Worm (Caenorhabditis elegans) whole organism, L4/young adult: ENCODE results near the gene nstp-9.

Experiments used
- W03F9.2 ChIP-seq: fragments of 150-350 bp; optimal IDR thresholded peaks from 2 replicates; lab custom pipeline; 2014; ENCODE audit warnings: missing biosample characterization, missing genetic modification characterization
- dao-5 ChIP-seq: sonication (generic microtip); optimal IDR thresholded peaks from 2 replicates; lab custom pipeline; 2016; ENCODE audit warnings: missing genotype, missing genetic modification characterization, moderate library complexity, missing compliant biosample characterization
- him-1 ChIP-seq: sonication (generic microtip); optimal IDR thresholded peaks from 2 replicates; lab custom pipeline; 2016; ENCODE audit warnings: missing genotype, missing genetic modification reagents, missing genetic modification characterization, missing compliant biosample characterization

Gene nstp-9

DNA sequence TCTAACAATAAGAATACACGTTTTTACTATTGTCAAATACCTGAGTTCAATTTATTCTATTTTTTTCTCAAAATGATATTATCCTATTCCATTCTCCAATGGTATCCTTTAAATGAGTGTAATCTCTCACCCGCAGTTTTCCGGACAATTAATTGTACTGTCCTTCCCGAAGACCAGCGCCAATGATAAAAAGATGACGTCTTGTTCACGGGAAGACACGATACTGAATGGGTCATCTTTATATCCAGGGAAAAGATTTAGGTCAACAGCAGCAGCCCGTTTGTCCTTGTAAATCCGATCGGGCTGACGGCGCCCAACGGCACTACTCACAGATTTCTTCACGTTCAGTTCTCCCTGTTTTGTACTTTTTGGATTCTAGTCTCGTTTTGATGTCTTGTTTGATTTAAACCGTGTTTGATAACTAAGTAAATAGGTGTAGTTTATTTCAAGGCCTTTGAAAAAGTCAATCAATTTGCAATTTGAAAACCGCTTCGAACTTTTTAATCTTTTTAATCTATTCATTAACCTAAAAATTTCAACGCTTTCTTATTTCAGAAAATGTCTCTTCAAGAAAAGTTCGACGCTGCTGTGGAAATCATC is 16.7 kb downstream of the nstp-9 start, which contains the start of gene acbp-3:
TSS of gene acbp-3 (plus strand) at position 550 of the 600 bp plus-strand sequence.
- TF ChIP-seq dao-5 (no peak), him-1 (no peak), W03F9.2 (tag; lab: Kevin White, UChicago) (no peak)

ce11 chrX:10901766-10902165 is 17.7 kb downstream of the nstp-9 start:
- TF ChIP-seq him-1 (no peak), dao-5 (no peak), W03F9.2 (tag; lab: Kevin White, UChicago) (no peak)

ce11 chrX:10900952-10901351 is 18.6 kb downstream of the nstp-9 start:
- no peak for TF ChIP-seq dao-5
- no peak for TF ChIP-seq him-1
- no peak for TF ChIP-seq W03F9.2 (tag; lab: Kevin White, UChicago)

ce11 chrX:10900079-10900724 is 19.3 kb downstream of the nstp-9 start, which contains the start of gene suca-1:
suca-1 (minus strand) TSS chrX:10900114.
- no peak for TF ChIP-seq W03F9.2 (tag; lab: Kevin White, UChicago)
- TF ChIP-seq him-1 = no peak
- TF ChIP-seq dao-5 = no peak

ce11 chrX:10896498-10896897 is 23.0 kb downstream of the nstp-9 start, which contains the start of gene haly-1:
haly-1 (minus strand) TSS chrX:10896598.
- TF ChIP-seq dao-5 (no peak), W03F9.2 (tag; lab: Kevin White, UChicago) (no peak), him-1 (no peak)

DNA sequence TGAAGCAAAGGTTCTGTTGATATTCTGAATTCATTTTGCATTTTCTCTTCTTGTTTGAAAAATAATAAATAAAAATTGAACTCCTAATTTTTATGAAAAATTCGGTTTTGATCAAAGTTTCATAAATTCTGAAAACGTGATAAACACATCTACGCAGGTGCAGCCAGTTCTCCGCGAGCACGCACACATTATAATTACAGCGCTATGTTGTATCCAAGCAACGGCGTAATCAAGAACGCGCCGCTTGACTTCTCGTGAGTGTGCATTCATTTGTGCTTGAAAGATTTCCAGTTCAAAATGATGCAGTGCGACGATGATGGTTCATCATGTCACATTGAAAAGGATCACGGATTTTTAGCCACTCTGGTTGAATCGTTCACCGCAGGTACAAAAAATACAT is 27.6 kb downstream of the nstp-9 start, which contains the start of gene F47B10.3:
TSS of gene F47B10.3 (plus strand) at position 301 of the 400 bp plus-strand sequence.
- TF ChIP-seq dao-5 (no peak), him-1 (no peak), W03F9.2 (tag; lab: Kevin White, UChicago) (no peak)

- no peak for TF ChIP-seq him-1
- TF ChIP-seq W03F9.2 (tag; lab: Kevin White, UChicago) = no peak
- TF ChIP-seq dao-5 = no peak
Measured at ce11 chrX:10890965-10891364, 28.5 kb downstream of the nstp-9 start, which contains the start of gene F47B10.4. F47B10.4 (plus strand) TSS chrX:10891265.

- no peak for TF ChIP-seq him-1
- TF ChIP-seq W03F9.2 (tag; lab: Kevin White, UChicago) = no peak
- no peak for TF ChIP-seq dao-5
Measured at ce11 chrX:10890456-10890855, 29.1 kb downstream of the nstp-9 start, which contains the start of gene F47B10.5. F47B10.5 (minus strand) TSS chrX:10890556.

ce11 chrX:10888201-10888600 is 31.3 kb downstream of the nstp-9 start, which contains the start of gene F47B10.6:
F47B10.6 (plus strand) TSS chrX:10888501.
- TF ChIP-seq him-1 (no peak), W03F9.2 (tag; lab: Kevin White, UChicago) (no peak), dao-5 (no peak)

ce11 chrX:10885872-10886271 is 33.6 kb downstream of the nstp-9 start, which contains the start of gene T21E8.5:
T21E8.5 (plus strand) TSS chrX:10886172.
- TF ChIP-seq dao-5 (no peak), W03F9.2 (tag; lab: Kevin White, UChicago) (no peak), him-1 (no peak)

DNA sequence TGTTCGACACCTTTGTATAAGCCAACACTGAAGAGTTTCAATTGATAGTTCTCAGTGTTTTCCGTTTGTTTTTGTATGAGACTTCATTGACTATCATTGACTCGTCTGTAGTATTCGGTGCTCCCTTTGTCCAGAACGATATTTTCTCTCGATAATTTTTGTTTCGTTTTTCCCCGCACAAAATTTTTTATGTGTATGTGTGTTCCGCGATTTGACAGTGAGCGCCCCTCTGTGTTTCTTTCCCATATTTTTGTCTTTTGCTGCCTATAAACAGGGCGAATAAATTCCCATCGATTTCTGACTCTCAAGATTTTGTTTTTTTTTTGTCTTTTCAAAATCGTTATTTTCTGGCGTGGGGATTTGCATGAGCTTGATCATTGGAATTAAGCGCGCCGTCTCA is 36.3 kb downstream of the nstp-9 start, which contains the start of gene T21E8.7:
TSS of gene T21E8.7 (plus strand) at position 301 of the 400 bp plus-strand sequence.
- TF ChIP-seq him-1 (no peak), dao-5 (no peak), W03F9.2 (tag; lab: Kevin White, UChicago) (no peak)

ce11 chrX:10881984-10882383 is 37.5 kb downstream of the nstp-9 start, which contains the start of gene T21E8.6:
T21E8.6 (plus strand) TSS chrX:10882284.
- no peak for TF ChIP-seq him-1
- no peak for TF ChIP-seq W03F9.2 (tag; lab: Kevin White, UChicago)
- TF ChIP-seq dao-5 = no peak

DNA sequence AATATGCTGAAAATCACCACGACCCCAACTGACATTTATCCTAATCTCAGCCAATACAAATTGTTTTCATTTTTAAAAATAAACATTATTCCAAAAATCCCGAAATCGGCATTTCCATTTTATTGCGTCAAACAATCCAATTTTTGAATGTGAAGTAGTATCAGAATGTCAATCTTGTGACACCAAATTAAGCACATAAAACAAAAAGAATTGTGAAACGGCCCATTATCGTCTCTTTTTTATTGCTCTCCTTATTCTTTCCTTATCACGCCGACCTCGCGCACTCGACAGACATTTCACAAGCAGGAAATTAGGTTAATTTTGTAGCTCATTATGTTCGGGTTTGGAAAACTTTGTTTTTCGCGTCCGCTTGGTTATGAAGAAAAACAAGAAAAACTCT is 39.0 kb downstream of the nstp-9 start, which contains the start of gene T21E8.4:
TSS of gene T21E8.4 (plus strand) at position 301 of the 400 bp plus-strand sequence.
- no peak for TF ChIP-seq W03F9.2 (tag; lab: Kevin White, UChicago)
- TF ChIP-seq dao-5 = no peak
- no peak for TF ChIP-seq him-1

- TF ChIP-seq him-1 = no peak
- TF ChIP-seq W03F9.2 (tag; lab: Kevin White, UChicago) = no peak
- TF ChIP-seq dao-5 = no peak
Measured at ce11 chrX:10877138-10877743, 42.3 kb downstream of the nstp-9 start, which contains the start of gene pgp-6. pgp-6 (minus strand) TSS chrX:10877425.
